Worm (Caenorhabditis elegans): ENCODE results near the gene grl-14.

Gene grl-14

DNA sequence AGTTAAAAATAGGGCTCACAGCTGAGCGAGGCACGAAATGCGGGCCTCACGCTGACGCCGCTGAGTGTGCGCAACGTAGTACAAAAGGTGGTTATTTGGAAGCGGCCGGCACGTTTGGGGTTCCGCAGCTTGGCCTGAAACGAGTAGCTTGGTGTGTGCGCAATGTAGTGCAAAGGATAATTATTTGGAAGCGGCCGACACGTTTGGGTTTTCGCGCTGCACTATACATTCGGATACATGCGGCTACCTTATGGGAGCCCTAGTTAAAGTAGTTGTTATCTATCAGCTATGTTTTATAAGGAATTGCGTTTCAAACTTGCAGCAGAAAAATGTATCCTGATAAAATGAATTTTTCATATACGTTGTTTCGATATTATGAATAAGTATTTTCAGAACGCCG lies 35.3 kb upstream of the grl-14 start, which contains the start of gene Y44A6D.1:
Gene Y44A6D.1 (minus strand): TSS at position 23 of the 400 bp plus-strand sequence.
- TF ChIP-seq lim-7 (GFP tag; IDR thresholded peaks at IDR 0.05) (no peak), zag-1 (tag; optimal IDR thresholded peaks at IDR 0.05) (no peak), ama-1 (optimal IDR thresholded peaks at IDR 0.05) (no peak), F44E2.7 (GFP tag; IDR thresholded peaks at IDR 0.05) (no peak), F37D6.2 (tag; optimal IDR thresholded peaks at IDR 0.05) (no peak), aha-1 (tag) (peak; percentile 84), F49E8.2 (tag; optimal IDR thresholded peaks at IDR 0.05; ENCODE audit: borderline replicate concordance) (no peak), dmd-6 (GFP tag; IDR thresholded peaks at IDR 0.05) (0 out of 2 replicates have a peak, but pooled peaks have one; percentile 7), ceh-82 (tag; optimal IDR thresholded peaks at IDR 0.05) (no peak), mdt-29 (GFP tag; IDR thresholded peaks at IDR 0.05) (no peak), ceh-62 (tag; optimal IDR thresholded peaks at IDR 0.05) (no peak), egl-43 (GFP tag; IDR thresholded peaks at IDR 0.05) (0 out of 2 replicates have a peak, but pooled peaks have one; percentile 39), skn-1 (tag; optimal IDR thresholded peaks at IDR 0.05) (no peak), ces-1 (GFP tag; optimal IDR thresholded peaks at IDR 0.05) (no peak), lin-29 (GFP tag; IDR thresholded peaks at IDR 0.05) (no peak), fos-1 (tag; optimal IDR thresholded peaks at IDR 0.05) (no peak), lin-38 (GFP tag; IDR thresholded peaks at IDR 0.05) (0 out of 2 replicates have a peak, but pooled peaks have one; percentile 5), cey-2 (tag; optimal IDR thresholded peaks at IDR 0.05; ENCODE audit: borderline replicate concordance, insufficient read depth) (no peak), Y75B8A.6 (GFP tag; IDR thresholded peaks at IDR 0.05) (no peak), daf-12 (tag; optimal IDR thresholded peaks at IDR 0.05) (no peak), mep-1 (tag; optimal IDR thresholded peaks at IDR 0.05) (no peak), unc-39 (tag; optimal IDR thresholded peaks at IDR 0.05) (no peak), set-16 (GFP tag; IDR thresholded peaks at IDR 0.05) (peak; percentile 37; the same call in 1 of the 2 replicates), spr-1 (tag; optimal IDR thresholded peaks at IDR 0.05) (no peak), php-3 (GFP tag; IDR thresholded peaks at IDR 0.05) (no peak), zfp-2 (tag; optimal IDR thresholded peaks at IDR 0.05) (no peak), nhr-10 (tag; optimal IDR thresholded peaks at IDR 0.05) (no peak), daf-19 (GFP tag; conservative IDR thresholded peaks at IDR 0.05) (no peak), duxl-1 (tag; optimal IDR thresholded peaks at IDR 0.05; ENCODE audit: poor library complexity) (no peak), nhr-237 (tag; optimal IDR thresholded peaks at IDR 0.05) (no peak), ctbp-1 (GFP tag; IDR thresholded peaks at IDR 0.05) (no peak), zip-11 (GFP tag; IDR thresholded peaks at IDR 0.05) (no peak), nhr-11 (tag; optimal IDR thresholded peaks at IDR 0.05) (no peak)

DNA sequence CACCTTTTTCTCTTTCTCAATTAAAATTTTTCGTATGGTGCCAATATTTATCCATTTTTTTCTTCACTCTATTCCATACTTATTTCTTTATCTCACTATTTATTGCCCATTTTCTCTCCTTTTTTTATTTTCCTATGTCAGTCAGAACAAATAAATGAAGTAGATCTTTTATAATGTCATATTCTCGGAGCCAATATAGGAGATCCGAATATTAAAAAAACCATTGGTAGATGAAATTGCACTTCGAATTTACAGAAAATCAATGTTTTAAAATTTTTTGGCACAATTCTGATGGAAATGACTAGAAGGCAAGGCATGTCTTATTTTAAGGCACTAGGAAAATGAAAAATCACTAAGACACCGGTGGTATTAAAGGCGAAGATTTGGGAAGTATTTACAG lies 34.7 kb upstream of the grl-14 start:
- TF ChIP-seq zag-1 (tag; optimal IDR thresholded peaks at IDR 0.05) (peak; percentile 30), spr-3 (GFP tag; optimal IDR thresholded peaks at IDR 0.05) (no peak), unc-130 (GFP tag; optimal IDR thresholded peaks at IDR 0.05) (no peak), dve-1 (tag; optimal IDR thresholded peaks at IDR 0.05; ENCODE audit: insufficient read depth) (peak; percentile 5), Y105C5A.15 (GFP tag; IDR thresholded peaks at IDR 0.05) (no peak), T20F7.1 (GFP tag; optimal IDR thresholded peaks at IDR 0.05) (peak; percentile 3), mep-1 (tag; optimal IDR thresholded peaks at IDR 0.05) (peak; percentile 9), aha-1 (tag) (peak; percentile 90)

DNA sequence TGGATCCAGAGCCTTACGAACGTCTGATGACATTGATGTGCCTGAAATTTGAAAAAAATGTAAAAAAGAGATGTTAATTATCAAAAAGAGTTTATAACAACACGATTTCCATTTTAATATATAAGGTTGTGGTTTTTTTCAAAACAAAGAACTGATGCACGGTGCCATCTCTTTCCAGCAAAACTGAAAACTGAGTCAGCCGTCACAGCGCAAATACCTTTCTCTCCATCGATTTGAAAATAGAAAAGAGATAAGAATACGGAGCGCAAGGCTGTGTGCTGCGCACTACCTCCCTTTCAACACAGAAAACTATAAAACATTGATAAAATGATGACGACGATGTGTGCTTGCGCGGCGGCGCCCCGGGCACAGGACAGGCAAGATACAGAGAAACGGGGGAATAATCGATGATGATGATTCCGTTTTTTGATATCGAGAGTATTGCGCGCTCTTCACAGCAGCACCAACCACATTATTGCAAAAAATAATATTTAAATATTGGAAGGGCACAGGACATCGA lies 32.9 kb upstream of the grl-14 start, which contains the start of gene Y44A6D.3:
Gene Y44A6D.3 (minus strand): TSS at position 51 of the 520 bp plus-strand sequence.
- TF ChIP-seq F26F4.8 (GFP tag; conservative IDR thresholded peaks at IDR 0.05) (no peak), dve-1 (tag; optimal IDR thresholded peaks at IDR 0.05; ENCODE audit: insufficient read depth) (peak; percentile 66), daf-19 (GFP tag; conservative IDR thresholded peaks at IDR 0.05) (no peak), hif-1 (tag; optimal IDR thresholded peaks at IDR 0.05) (no peak), daf-16 (GFP tag; optimal IDR thresholded peaks at IDR 0.05) (no peak), daf-16 (tag; optimal IDR thresholded peaks at IDR 0.05) (peak; percentile 12), tag-97 (GFP tag; IDR thresholded peaks at IDR 0.05) (no peak), mdt-29 (GFP tag; IDR thresholded peaks at IDR 0.05) (no peak), snpc-1.2 (GFP tag; IDR thresholded peaks at IDR 0.05) (no peak), ceh-44 (GFP tag; IDR thresholded peaks at IDR 0.05) (0 out of 2 replicates have a peak, but pooled peaks have one; percentile 39), aha-1 (tag) (peak; percentile 7), jun-1 (tag; optimal IDR thresholded peaks at IDR 0.05) (no peak), pqm-1 (tag; optimal IDR thresholded peaks at IDR 0.05) (peak; percentile 5), unc-130 (GFP tag; optimal IDR thresholded peaks at IDR 0.05) (no peak), nhr-10 (tag; optimal IDR thresholded peaks at IDR 0.05) (no peak), Y48G9A.11 (GFP tag; IDR thresholded peaks at IDR 0.05) (no peak), attf-4 (tag; optimal IDR thresholded peaks at IDR 0.05) (no peak), daf-8 (GFP tag; IDR thresholded peaks at IDR 0.05) (no peak), mep-1 (tag; optimal IDR thresholded peaks at IDR 0.05) (no peak)

Measured in whole organism, L4 larva.